5 fruit fly cellular contexts compared by ENCODE assay signal in the genomic region with DNA sequence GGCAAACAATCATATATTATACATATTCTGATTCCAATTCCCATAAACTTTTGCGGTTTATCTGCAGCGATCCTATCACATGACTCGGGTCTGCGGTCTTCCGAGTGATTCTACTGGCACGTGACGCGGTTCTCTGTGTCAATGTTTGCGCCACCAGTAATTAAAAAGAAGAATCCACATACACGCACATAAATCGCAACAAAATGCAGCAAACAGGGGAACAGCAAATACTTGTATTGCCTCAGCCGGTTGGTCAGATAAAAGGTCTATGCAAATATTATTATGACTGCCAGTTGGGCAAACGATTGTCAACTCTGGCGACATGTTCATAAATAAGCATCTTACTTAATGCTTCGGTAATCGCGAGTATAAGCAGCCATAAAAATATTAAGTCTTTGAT.
TF ChIP-seq lines count a peak whose summit lies in the region.

No protein-coding gene starts in this region.

- no peak for TF ChIP-seq CTCF in whole organism, embryonic (GFP tag; optimal IDR thresholded peaks at IDR 0.05; lab: Kevin White, UChicago)

TF ChIP-seq in whole organism, adult, 20 proteins besides CTCF, POLR2A, EP300 and RAD21 (continues in another document):
- no peak for TF ChIP-seq Clk (GFP tag; optimal IDR thresholded peaks at IDR 0.05; lab: Kevin White, UChicago)
- TF ChIP-seq CG7101 (tag; optimal IDR thresholded peaks at IDR 0.05; lab: Kevin White, UChicago): peak; percentile 55
- peak; percentile 61 for TF ChIP-seq CG33017 (tag; optimal IDR thresholded peaks at IDR 0.05; lab: Kevin White, UChicago)
- TF ChIP-seq CG5204 (GFP tag; optimal IDR thresholded peaks at IDR 0.05; lab: Kevin White, UChicago): no peak
- TF ChIP-seq cnc (optimal IDR thresholded peaks at IDR 0.05; lab: Kevin White, UChicago): no peak
- no peak for TF ChIP-seq kay (GFP tag; lab: Kevin White, UChicago; ENCODE audit: borderline replicate concordance)
- TF ChIP-seq CG12768 (GFP tag; optimal IDR thresholded peaks at IDR 0.05; lab: Kevin White, UChicago): peak; percentile 21
- peak; percentile 30 for TF ChIP-seq CG11617 (GFP tag; optimal IDR thresholded peaks at IDR 0.05; lab: Kevin White, UChicago)
- TF ChIP-seq CG7045 (GFP tag; optimal IDR thresholded peaks at IDR 0.05; lab: Kevin White, UChicago): peak; percentile 34
- peak; percentile 45 for TF ChIP-seq Crg-1 (GFP tag; optimal IDR thresholded peaks at IDR 0.05; lab: Kevin White, UChicago)
- no peak for TF ChIP-seq CG1620 (GFP tag; optimal IDR thresholded peaks at IDR 0.05; lab: Kevin White, UChicago)
- TF ChIP-seq Hr96 (GFP tag; optimal IDR thresholded peaks at IDR 0.05; lab: Kevin White, UChicago): no peak
- peak; percentile 10 for TF ChIP-seq Mnt (GFP tag; optimal IDR thresholded peaks at IDR 0.05; lab: Kevin White, UChicago)
- no peak for TF ChIP-seq bab1 (GFP tag; optimal IDR thresholded peaks at IDR 0.05; lab: Kevin White, UChicago)
- no peak for TF ChIP-seq cic (GFP tag; optimal IDR thresholded peaks at IDR 0.05; lab: Kevin White, UChicago)
- TF ChIP-seq tj (GFP tag; optimal IDR thresholded peaks at IDR 0.05; lab: Kevin White, UChicago): no peak
- TF ChIP-seq ovo (GFP tag; optimal IDR thresholded peaks at IDR 0.05; lab: Kevin White, UChicago): peak; percentile 43
- no peak for TF ChIP-seq toe (GFP tag; optimal IDR thresholded peaks at IDR 0.05; lab: Kevin White, UChicago)

TF ChIP-seq in whole organism, embryonic, 481 proteins besides CTCF, POLR2A, EP300 and RAD21:
- TF ChIP-seq Scr (GFP tag; IDR thresholded peaks at IDR 0.05; lab: Robert Waterston, UW; ENCODE audit: partially characterized antibody) (no peak), CG4282 (GFP tag; optimal IDR thresholded peaks at IDR 0.05; lab: Kevin White, UChicago) (no peak), CHES-1-like (GFP tag; optimal IDR thresholded peaks at IDR 0.05; lab: Kevin White, UChicago) (no peak), sens (GFP tag; lab: Kevin White, UChicago) (peak; percentile 62), cg (GFP tag; optimal IDR thresholded peaks at IDR 0.05; lab: Kevin White, UChicago) (no peak), CG2712 (tag; optimal IDR thresholded peaks at IDR 0.05; lab: Kevin White, UChicago) (no peak), zfh1 (GFP tag; IDR thresholded peaks at IDR 0.05; lab: Robert Waterston, UW) (no peak), Blimp-1 (GFP tag; optimal IDR thresholded peaks at IDR 0.05; lab: Kevin White, UChicago) (no peak), gem (tag; optimal IDR thresholded peaks at IDR 0.05; lab: Kevin White, UChicago) (no peak), ssp (GFP tag; IDR thresholded peaks at IDR 0.05; lab: Robert Waterston, UW) (no peak), lilli (GFP tag; optimal IDR thresholded peaks at IDR 0.05; lab: Kevin White, UChicago) (no peak), CG8388 (GFP tag; optimal IDR thresholded peaks at IDR 0.05; lab: Kevin White, UChicago) (no peak), gro (GFP tag; optimal IDR thresholded peaks at IDR 0.05; lab: Kevin White, UChicago) (no peak), Doc3 (GFP tag; IDR thresholded peaks at IDR 0.05; lab: Robert Waterston, UW; ENCODE audit: partially characterized antibody) (no peak), CG2129 (GFP tag; IDR thresholded peaks at IDR 0.05; lab: Robert Waterston, UW; ENCODE audit: partially characterized antibody) (no peak), cwo (GFP tag; optimal IDR thresholded peaks at IDR 0.05; lab: Kevin White, UChicago) (peak; percentile 2)

TF ChIP-seq in whole organism, prepupa, 60 proteins besides CTCF, POLR2A, EP300 and RAD21:
- TF ChIP-seq Eip93F (GFP tag; optimal IDR thresholded peaks at IDR 0.05; lab: Kevin White, UChicago): no peak
- TF ChIP-seq fkh (GFP tag; optimal IDR thresholded peaks at IDR 0.05; lab: Kevin White, UChicago): peak; percentile 39
- TF ChIP-seq CG7368 (GFP tag; optimal IDR thresholded peaks at IDR 0.05; lab: Kevin White, UChicago): no peak
- TF ChIP-seq Eip78C (GFP tag; lab: Kevin White, UChicago): peak; percentile 64
- no peak for TF ChIP-seq cyc (GFP tag; optimal IDR thresholded peaks at IDR 0.05; lab: Kevin White, UChicago)
- no peak for TF ChIP-seq CG10669 (GFP tag; optimal IDR thresholded peaks at IDR 0.05; lab: Kevin White, UChicago)
- peak; percentile 40 for TF ChIP-seq esn (GFP tag; optimal IDR thresholded peaks at IDR 0.05; lab: Kevin White, UChicago)
- no peak for TF ChIP-seq CG11762 (GFP tag; optimal IDR thresholded peaks at IDR 0.05; lab: Kevin White, UChicago; ENCODE audit: insufficient read depth)
- no peak for TF ChIP-seq CG32006 (GFP tag; optimal IDR thresholded peaks at IDR 0.05; lab: Kevin White, UChicago)
- no peak for TF ChIP-seq Sox102F (GFP tag; optimal IDR thresholded peaks at IDR 0.05; lab: Kevin White, UChicago)

TF ChIP-seq in whole organism, pupa, 21 proteins besides CTCF, POLR2A, EP300 and RAD21:
- TF ChIP-seq Snoo (tag; optimal IDR thresholded peaks at IDR 0.05; lab: Kevin White, UChicago) (peak; percentile 3), CG8159 (tag; optimal IDR thresholded peaks at IDR 0.05; lab: Kevin White, UChicago) (no peak)

TF ChIP-seq in whole organism, wandering third instar larva, 38 proteins besides CTCF, POLR2A, EP300 and RAD21:
- peak; percentile 64 for TF ChIP-seq Hr83 (GFP tag; optimal IDR thresholded peaks at IDR 0.05; lab: Kevin White, UChicago; ENCODE audit: poor library complexity, severe bottlenecking)
- no peak for TF ChIP-seq brk (GFP tag; optimal IDR thresholded peaks at IDR 0.05; lab: Kevin White, UChicago)
- TF ChIP-seq CG32264 (GFP tag; optimal IDR thresholded peaks at IDR 0.05; lab: Kevin White, UChicago): peak; percentile 3
- peak; percentile 45 for TF ChIP-seq rgr (GFP tag; optimal IDR thresholded peaks at IDR 0.05; lab: Kevin White, UChicago)
- no peak for TF ChIP-seq sv (GFP tag; optimal IDR thresholded peaks at IDR 0.05; lab: Kevin White, UChicago)
- peak; percentile 34 for TF ChIP-seq OdsH (GFP tag; optimal IDR thresholded peaks at IDR 0.05; lab: Kevin White, UChicago)
- TF ChIP-seq Sp1 (GFP tag; optimal IDR thresholded peaks at IDR 0.05; lab: Kevin White, UChicago): peak; percentile 38
